Fruit fly (Drosophila melanogaster) whole organism, embryonic: ENCODE results near the gene CG8870.

Source experiments
- Bgb ChIP-seq: fragments of 200-800 bp; sonication (Bioruptor generic); IDR thresholded peaks from 2 replicates; pipeline ENCODE4 v1.3.6; 2022; ENCODE audit warnings: missing biosample characterization, missing genetic modification characterization; ENCODE audit not compliant: partially characterized antibody
- CG10274 ChIP-seq: fragments of 200-800 bp; sonication (Bioruptor generic); optimal IDR thresholded peaks from 3 replicates; lab custom pipeline; 2017; ENCODE audit warnings: missing biosample characterization, mild to moderate bottlenecking, missing genetic modification characterization
- CG10321 ChIP-seq: fragments of 200-800 bp; sonication (Bioruptor generic); IDR thresholded peaks from 2 replicates; pipeline ENCODE4 v1.3.6; 2022; ENCODE audit warnings: missing biosample characterization, missing genetic modification characterization
- CG11456 ChIP-seq: fragments of 200-800 bp; sonication (Bioruptor generic); IDR thresholded peaks from 3 replicates; pipeline ENCODE4 v1.3.6; 2022; ENCODE audit warnings: missing biosample characterization, missing genetic modification characterization
- CG11696 ChIP-seq: fragments of 200-800 bp; sonication (Bioruptor generic); IDR thresholded peaks from 2 replicates; pipeline ENCODE4 v1.3.6; 2022; ENCODE audit warnings: missing biosample characterization, missing genetic modification characterization
- CG14441 ChIP-seq: fragments of 200-800 bp; sonication (Bioruptor generic); IDR thresholded peaks from 2 replicates; pipeline ENCODE4 v1.3.6; 2022; ENCODE audit warnings: missing biosample characterization, missing genetic modification characterization
- CG14860 ChIP-seq: fragments of 200-800 bp; sonication (Bioruptor generic); IDR thresholded peaks from 3 replicates; pipeline ENCODE4 v1.3.6; 2022; ENCODE audit warnings: missing biosample characterization, missing genetic modification characterization; ENCODE audit not compliant: partially characterized antibody
- CG15011 ChIP-seq: fragments of 200-800 bp; sonication (Bioruptor generic); optimal IDR thresholded peaks from 3 replicates; lab custom pipeline; 2018; ENCODE audit warnings: missing biosample characterization, mild to moderate bottlenecking, missing genetic modification characterization
- CG17359 ChIP-seq: fragments of 200-800 bp; sonication (Bioruptor generic); optimal IDR thresholded peaks from 3 replicates; lab custom pipeline; 2018; ENCODE audit warnings: missing biosample characterization, mild to moderate bottlenecking, missing genetic modification characterization, moderate library complexity
- CG17612 ChIP-seq: fragments of 200-800 bp; sonication (Bioruptor generic); IDR thresholded peaks from 2 replicates; pipeline ENCODE4 v1.3.6; 2022; ENCODE audit warnings: missing biosample characterization, missing genetic modification characterization
- CG17802 ChIP-seq: fragments of 200-800 bp; sonication (Bioruptor generic); optimal IDR thresholded peaks from 2 replicates; lab custom pipeline; 2018; ENCODE audit warnings: missing biosample characterization, mild to moderate bottlenecking, missing genetic modification characterization, moderate library complexity
- CG1792 ChIP-seq: fragments of 200-800 bp; sonication (Bioruptor generic); optimal IDR thresholded peaks from 2 replicates; lab custom pipeline; 2016; ENCODE audit warnings: missing biosample characterization, missing genetic modification characterization
- CG1832 ChIP-seq: fragments of 200-800 bp; sonication (Bioruptor generic); optimal IDR thresholded peaks from 2 replicates; lab custom pipeline; 2017; ENCODE audit warnings: missing biosample characterization, mild to moderate bottlenecking, missing genetic modification characterization, inconsistent platforms
- CG18619 ChIP-seq: fragments of 200-800 bp; sonication (Bioruptor generic); optimal IDR thresholded peaks from 3 replicates; lab custom pipeline; 2017; ENCODE audit warnings: missing biosample characterization, mild to moderate bottlenecking, missing genetic modification characterization
- CG30403 ChIP-seq: fragments of 200-800 bp; sonication (Bioruptor generic); optimal IDR thresholded peaks from 3 replicates; lab custom pipeline; 2016; ENCODE audit warnings: missing biosample characterization, missing genetic modification characterization
- CG31224 ChIP-seq: fragments of 200-800 bp; sonication (Bioruptor generic); IDR thresholded peaks from 2 replicates; pipeline ENCODE4 v1.3.6; 2022; ENCODE audit warnings: missing biosample characterization, missing genetic modification characterization
- CG33557 ChIP-seq: fragments of 200-800 bp; sonication (Bioruptor generic); optimal IDR thresholded peaks from 2 replicates; lab custom pipeline; 2019; ENCODE audit warnings: missing biosample characterization, mild to moderate bottlenecking, missing genetic modification characterization, moderate library complexity
- CG4282 ChIP-seq: fragments of 200-800 bp; sonication (Bioruptor generic); optimal IDR thresholded peaks from 2 replicates; lab custom pipeline; 2016; ENCODE audit warnings: missing biosample characterization, missing genetic modification characterization
- CG6854 ChIP-seq: fragments of 200-800 bp; sonication (Bioruptor generic); optimal IDR thresholded peaks from 3 replicates; lab custom pipeline; 2017; ENCODE audit warnings: missing biosample characterization, mild to moderate bottlenecking, missing genetic modification characterization
- CG8924 ChIP-seq: fragments of 200-800 bp; optimal IDR thresholded peaks from 3 replicates; lab custom pipeline; 2019; ENCODE audit warnings: missing biosample characterization, mild to moderate bottlenecking, missing genetic modification characterization, moderate library complexity
- CG9932 ChIP-seq: fragments of 200-800 bp; sonication (Bioruptor generic); IDR thresholded peaks from 2 replicates; pipeline ENCODE4 v1.3.6; 2022; ENCODE audit warnings: missing biosample characterization, missing genetic modification characterization
- Dek ChIP-seq: fragments of 200-800 bp; sonication (Bioruptor generic); optimal IDR thresholded peaks from 3 replicates; lab custom pipeline; 2019; ENCODE audit warnings: missing biosample characterization, mild to moderate bottlenecking, missing genetic modification characterization, moderate library complexity
- Dip3 ChIP-seq: fragments of 200-800 bp; sonication (Bioruptor generic); optimal IDR thresholded peaks from 3 replicates; lab custom pipeline; 2016; ENCODE audit warnings: missing biosample characterization, missing genetic modification characterization
- Dref ChIP-seq: fragments of 200-800 bp; sonication (Bioruptor generic); IDR thresholded peaks from 2 replicates; pipeline ENCODE4 v1.3.6; 2022; ENCODE audit warnings: missing biosample characterization, missing genetic modification characterization
- Hmr ChIP-seq: fragments of 200-800 bp; sonication (Bioruptor generic); optimal IDR thresholded peaks from 3 replicates; lab custom pipeline; 2017; ENCODE audit warnings: mild to moderate bottlenecking, missing biosample characterization, missing genetic modification reagents, missing genetic modification characterization
- Hr39 ChIP-seq: fragments of >200 bp; optimal IDR thresholded peaks from 2 replicates; lab custom pipeline; 2017
- Meics ChIP-seq: fragments of 200-800 bp; sonication (Bioruptor generic); optimal IDR thresholded peaks from 2 replicates; lab custom pipeline; 2017; ENCODE audit warnings: missing biosample characterization, mild to moderate bottlenecking, missing genetic modification characterization
- Nf-YB ChIP-seq: fragments of 200-800 bp; sonication (Bioruptor generic); optimal IDR thresholded peaks from 3 replicates; lab custom pipeline; 2019; ENCODE audit warnings: missing biosample characterization, mild to moderate bottlenecking, missing genetic modification characterization, moderate library complexity
- Rfx ChIP-seq: fragments of 200-800 bp; sonication (Bioruptor generic); IDR thresholded peaks from 2 replicates; pipeline ENCODE4 v1.3.6; 2022; ENCODE audit warnings: missing biosample characterization, missing genetic modification characterization
- Sry-β ChIP-seq: fragments of 200-800 bp; sonication (Bioruptor generic); optimal IDR thresholded peaks from 2 replicates; lab custom pipeline; 2018; ENCODE audit warnings: missing biosample characterization, mild to moderate bottlenecking, missing genetic modification characterization, moderate library complexity
- Vsx1 ChIP-seq: fragments of 200-800 bp; sonication (Bioruptor generic); optimal IDR thresholded peaks from 2 replicates; lab custom pipeline; 2017; ENCODE audit warnings: missing biosample characterization, mild to moderate bottlenecking, missing genetic modification characterization, missing genetic modification reagents
- dpn ChIP-seq, 2 experiments: fragments of 200-800 bp; sonication (Bioruptor generic); optimal IDR thresholded peaks; 3 replicates each; lab custom pipeline; 2016; ENCODE audit warnings: missing biosample characterization in 2 of 2, missing genetic modification characterization in 2 of 2
- esg ChIP-seq: fragments of 200-800 bp; sonication (Bioruptor generic); conservative IDR thresholded peaks from 2 replicates; pipeline ENCODE4 v1.3.6; 2022; ENCODE audit warnings: missing biosample characterization, missing genetic modification characterization
- fd64A ChIP-seq: fragments of 200-800 bp; sonication (Bioruptor generic); optimal IDR thresholded peaks from 3 replicates; lab custom pipeline; 2018; ENCODE audit warnings: missing biosample characterization, mild to moderate bottlenecking, missing genetic modification characterization
- ken ChIP-seq: fragments of 200-800 bp; sonication (Bioruptor generic); IDR thresholded peaks from 3 replicates; pipeline ENCODE4 v1.3.6; 2022; ENCODE audit warnings: missing biosample characterization, missing genetic modification characterization
- lmd ChIP-seq: fragments of 200-800 bp; sonication (Bioruptor generic); IDR thresholded peaks from 2 replicates; pipeline ENCODE4 v1.3.6; 2022; ENCODE audit warnings: missing biosample characterization, missing genetic modification characterization
- maf-S ChIP-seq: fragments of 200-800 bp; sonication (Bioruptor generic); optimal IDR thresholded peaks from 2 replicates; lab custom pipeline; 2016; ENCODE audit warnings: missing biosample characterization, missing genetic modification characterization
- row ChIP-seq: fragments of 200-800 bp; sonication (Bioruptor generic); IDR thresholded peaks from 3 replicates; pipeline ENCODE4 v1.3.6; 2022; ENCODE audit warnings: missing biosample characterization, missing genetic modification characterization
- sens ChIP-seq: fragments of 200-800 bp; sonication (Bioruptor generic); peaks from one replicate; lab custom pipeline; 2016; ENCODE audit warnings: missing biosample characterization, missing genetic modification characterization
- seq ChIP-seq: fragments of 200-800 bp; sonication (Bioruptor generic); IDR thresholded peaks from 2 replicates; pipeline ENCODE4 v1.3.6; 2022; ENCODE audit warnings: missing biosample characterization, missing genetic modification characterization
- sima ChIP-seq: fragments of 200-800 bp; sonication (Bioruptor generic); optimal IDR thresholded peaks from 2 replicates; lab custom pipeline; 2016; ENCODE audit warnings: missing biosample characterization, missing genetic modification characterization
- ssp ChIP-seq: fragments of 200-800 bp; sonication (Bioruptor generic); IDR thresholded peaks from 2 replicates; pipeline ENCODE4 v1.3.6; 2022; ENCODE audit warnings: missing biosample characterization, missing genetic modification characterization
- tap ChIP-seq: fragments of 200-800 bp; optimal IDR thresholded peaks from 3 replicates; lab custom pipeline; 2019; ENCODE audit warnings: missing biosample characterization, mild to moderate bottlenecking, missing genetic modification characterization, moderate library complexity
- tio ChIP-seq: fragments of 200-800 bp; sonication (Bioruptor generic); optimal IDR thresholded peaks from 2 replicates; lab custom pipeline; 2017; ENCODE audit warnings: missing biosample characterization, missing genetic modification characterization, inconsistent platforms
- tna ChIP-seq: fragments of 200-800 bp; sonication (Bioruptor generic); IDR thresholded peaks from 2 replicates; pipeline ENCODE4 v1.3.6; 2022; ENCODE audit warnings: missing biosample characterization, missing genetic modification characterization; ENCODE audit not compliant: partially characterized antibody
- unpg ChIP-seq: fragments of 200-800 bp; sonication (Bioruptor generic); optimal IDR thresholded peaks from 3 replicates; lab custom pipeline; 2018; ENCODE audit warnings: missing biosample characterization, mild to moderate bottlenecking, missing genetic modification characterization, moderate library complexity
- yki ChIP-seq: fragments of >200 bp; optimal IDR thresholded peaks from 3 replicates; lab custom pipeline; 2018
- zen ChIP-seq: fragments of 200-800 bp; sonication (Bioruptor generic); optimal IDR thresholded peaks from 3 replicates; lab custom pipeline; 2018; ENCODE audit warnings: missing biosample characterization, mild to moderate bottlenecking, missing genetic modification characterization, moderate library complexity
- zf30C ChIP-seq: fragments of 200-800 bp; sonication (Bioruptor generic); optimal IDR thresholded peaks from 3 replicates; lab custom pipeline; 2018; ENCODE audit warnings: missing biosample characterization, mild to moderate bottlenecking, missing genetic modification characterization

CG8870 gene

DNA sequence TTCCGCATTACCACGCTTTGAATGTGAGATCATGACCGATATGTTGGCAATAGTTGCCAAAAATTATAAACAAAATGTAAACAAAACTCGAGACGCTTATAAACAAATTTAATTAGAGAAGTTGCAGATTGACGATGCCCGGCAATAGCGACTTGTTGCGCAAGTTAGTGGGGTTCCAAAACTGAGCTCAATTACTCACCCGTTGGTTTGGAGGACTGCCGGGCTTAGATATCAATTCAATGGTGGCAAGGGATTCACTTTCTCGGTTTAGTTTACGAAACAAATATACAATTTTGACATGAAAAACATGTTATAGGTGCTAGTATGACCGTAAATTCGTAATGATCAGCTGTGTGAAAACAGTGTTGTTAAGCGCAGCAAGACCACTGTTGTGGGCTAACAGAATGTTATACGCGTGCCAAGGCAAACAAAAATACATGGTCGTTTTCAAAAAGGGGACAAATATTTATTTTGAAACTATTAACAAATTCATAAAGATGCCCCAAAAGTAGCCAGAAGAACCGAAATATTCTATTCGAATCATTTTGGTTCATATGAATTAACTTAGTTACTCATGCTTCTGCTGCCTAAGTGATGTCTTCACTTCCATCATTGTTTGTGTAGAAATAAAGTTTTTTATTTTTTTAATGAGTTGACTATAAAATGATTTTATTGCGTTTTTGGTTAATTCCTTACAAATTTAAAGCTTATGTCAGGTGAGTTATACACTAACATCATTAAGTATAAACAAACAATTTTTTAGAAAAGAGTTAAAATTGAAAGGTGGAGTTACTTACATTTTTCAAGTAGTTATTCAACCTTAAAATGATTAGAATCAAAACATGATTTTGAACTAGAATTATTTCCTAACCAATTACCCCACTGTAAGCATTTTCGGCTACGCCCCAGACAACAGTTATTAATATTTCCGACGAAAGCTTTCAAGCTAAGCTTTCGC, 12.8 kb upstream of the CG8870 start, which contains the start of gene Elp6 (continued):
- TF ChIP-seq CG17359 (tag; lab: Kevin White, UChicago), result peak; percentile 57
- TF ChIP-seq sens (GFP tag; lab: Kevin White, UChicago), result peak; percentile 93
- TF ChIP-seq CG11456 (GFP tag; lab: Robert Waterston, UW), result peak; percentile 77; the same call in 2 of the 3 replicates
- no peak for TF ChIP-seq yki (lab: Kevin White, UChicago)
- TF ChIP-seq seq, result peak; percentile 46; the same call in 1 of the 2 replicates
- TF ChIP-seq dpn (GFP tag; optimal IDR thresholded peaks at IDR 0.05; lab: Kevin White, UChicago), result peak; percentile 42 to 72
- peak; percentile 64 for TF ChIP-seq esg (GFP tag; lab: Robert Waterston, UW)
- TF ChIP-seq Hmr, result peak; percentile 77
- no peak for TF ChIP-seq CG4282 (GFP tag; lab: Kevin White, UChicago)
- peak; percentile 47 for TF ChIP-seq tap (tag; lab: Kevin White, UChicago)
- peak; percentile 38 for TF ChIP-seq unpg (GFP tag; lab: Kevin White, UChicago)
- TF ChIP-seq CG31224 (GFP tag; lab: Robert Waterston, UW), result no peak; the same call in 1 of the 2 replicates
- peak; percentile 87 for TF ChIP-seq CG30403
- TF ChIP-seq ssp (GFP tag; lab: Robert Waterston, UW), result peak; percentile 46
- 0 out of 3 replicates have a peak, but pooled peaks have one; percentile 20 for TF ChIP-seq ken (GFP tag; lab: Robert Waterston, UW)
- TF ChIP-seq CG33557 (GFP tag; lab: Kevin White, UChicago), result no peak
- peak; percentile 87 for TF ChIP-seq Meics (GFP tag; lab: Kevin White, UChicago)
- TF ChIP-seq Nf-YB, result peak; percentile 0
- peak; percentile 81 for TF ChIP-seq CG18619
- no peak for TF ChIP-seq Bgb (GFP tag; lab: Robert Waterston, UW)
- no peak for TF ChIP-seq CG17802 (tag; lab: Kevin White, UChicago)
- TF ChIP-seq maf-S (GFP tag; lab: Kevin White, UChicago), result peak; percentile 31
- TF ChIP-seq CG6854 (GFP tag; lab: Kevin White, UChicago), result peak; percentile 53
- no peak for TF ChIP-seq CG1832 (GFP tag; lab: Kevin White, UChicago)
- peak; percentile 62 for TF ChIP-seq row
- no peak for TF ChIP-seq zen (tag; lab: Kevin White, UChicago)
- no peak for TF ChIP-seq sima (GFP tag; lab: Kevin White, UChicago)
- TF ChIP-seq Dref (GFP tag; lab: Robert Waterston, UW), result no peak
- no peak for TF ChIP-seq Hr39 (lab: Kevin White, UChicago)
- 0 out of 2 replicates have a peak, but pooled peaks have one; percentile 10 for TF ChIP-seq CG17612
- TF ChIP-seq Sry-β (GFP tag; lab: Kevin White, UChicago), result no peak
- peak; percentile 64 for TF ChIP-seq CG15011
- TF ChIP-seq tio (GFP tag; lab: Kevin White, UChicago), result peak; percentile 82
- TF ChIP-seq CG1792 (GFP tag; lab: Kevin White, UChicago), result peak; percentile 60
- peak; percentile 70 for TF ChIP-seq CG9932 (GFP tag; lab: Robert Waterston, UW)
- TF ChIP-seq CG11696 (GFP tag; lab: Robert Waterston, UW), result no peak
- TF ChIP-seq CG10321 (GFP tag; lab: Robert Waterston, UW), result no peak
- TF ChIP-seq Dip3 (GFP tag; lab: Kevin White, UChicago), result peak; percentile 47
- TF ChIP-seq fd64A (GFP tag; lab: Kevin White, UChicago), result no peak
- TF ChIP-seq CG10274, result peak; percentile 29
- TF ChIP-seq Rfx (GFP tag; lab: Robert Waterston, UW), result peak; percentile 84
- TF ChIP-seq Dek (tag; lab: Kevin White, UChicago), result peak; percentile 60
- no peak for TF ChIP-seq zf30C (GFP tag; lab: Kevin White, UChicago)
- TF ChIP-seq CG14441 (GFP tag; lab: Robert Waterston, UW), result peak; percentile 62; the same call in 1 of the 2 replicates
- peak; percentile 43 for TF ChIP-seq CG8924 (tag; lab: Kevin White, UChicago)
- TF ChIP-seq Vsx1, result peak; percentile 38
- TF ChIP-seq CG14860 (GFP tag; lab: Robert Waterston, UW), result no peak
- TF ChIP-seq tna (GFP tag; lab: Robert Waterston, UW), result no peak
- TF ChIP-seq lmd, result peak; percentile 62
